In genomic region chrV:12161157-12161556, ce11 we compare ENCODE assay signal across 3 worm cellular contexts.
TF ChIP-seq lines count a peak whose summit lies in the region.

No protein-coding gene starts in this region.

TF ChIP-seq in whole organism, L1 larva, 84 proteins besides CTCF, POLR2A, EP300 and RAD21:
- TF ChIP-seq swsn-7 (tag; optimal IDR thresholded peaks at IDR 0.05; lab: Kevin White, UChicago) = no peak
- no peak for TF ChIP-seq snpc-4 (tag; optimal IDR thresholded peaks at IDR 0.05; lab: Kevin White, UChicago)
- TF ChIP-seq blmp-1 (tag; optimal IDR thresholded peaks at IDR 0.05; lab: Kevin White, UChicago) = no peak
- no peak for TF ChIP-seq fkh-4 (tag; optimal IDR thresholded peaks at IDR 0.05; lab: Kevin White, UChicago; ENCODE audit: borderline replicate concordance)
- no peak for TF ChIP-seq nhr-85 (tag; lab: Kevin White, UChicago)
- no peak for TF ChIP-seq lir-3 (tag; optimal IDR thresholded peaks at IDR 0.05; lab: Kevin White, UChicago; ENCODE audit: poor library complexity)
- TF ChIP-seq F16B12.6 (tag; optimal IDR thresholded peaks at IDR 0.05; lab: Kevin White, UChicago) = no peak
- TF ChIP-seq lin-13 (GFP tag; optimal IDR thresholded peaks at IDR 0.05; lab: Kevin White, UChicago) = no peak
- no peak for TF ChIP-seq ceh-8 (GFP tag; optimal IDR thresholded peaks at IDR 0.05; lab: Kevin White, UChicago)
- no peak for TF ChIP-seq fkh-10 (GFP tag; optimal IDR thresholded peaks at IDR 0.05; lab: Kevin White, UChicago)
- peak in 1 of 3 experiments; percentile 15 for TF ChIP-seq ceh-82 (tag; optimal IDR thresholded peaks at IDR 0.05; lab: Kevin White, UChicago)
- TF ChIP-seq unc-62 (GFP tag; optimal IDR thresholded peaks at IDR 0.05; lab: Kevin White, UChicago) = no peak
- no peak for TF ChIP-seq mab-9 (GFP tag; IDR thresholded peaks at IDR 0.05; lab: Robert Waterston, UW)
- TF ChIP-seq nhr-12 (tag; optimal IDR thresholded peaks at IDR 0.05; lab: Kevin White, UChicago) = no peak
- TF ChIP-seq fkh-8 (tag; optimal IDR thresholded peaks at IDR 0.05; lab: Kevin White, UChicago) = no peak
- peak in 1 of 2 experiments; percentile 23 for TF ChIP-seq lsy-2 (tag; optimal IDR thresholded peaks at IDR 0.05; lab: Kevin White, UChicago)
- no peak for TF ChIP-seq hlh-17 (GFP tag; optimal IDR thresholded peaks at IDR 0.05; lab: Kevin White, UChicago; ENCODE audit: borderline replicate concordance)
- no peak for TF ChIP-seq ceh-88 (GFP tag; IDR thresholded peaks at IDR 0.05; lab: Robert Waterston, UW)
- no peak for TF ChIP-seq pag-3 (tag; optimal IDR thresholded peaks at IDR 0.05; lab: Kevin White, UChicago; ENCODE audit: borderline replicate concordance, insufficient read depth)
- no peak for TF ChIP-seq unc-86 (tag; optimal IDR thresholded peaks at IDR 0.05; lab: Kevin White, UChicago)
- no peak for TF ChIP-seq dsc-1 (tag; optimal IDR thresholded peaks at IDR 0.05; lab: Kevin White, UChicago)
- peak; percentile 61 for TF ChIP-seq lin-14 (GFP tag; optimal IDR thresholded peaks at IDR 0.05; lab: Kevin White, UChicago)
- TF ChIP-seq tlp-1 (tag; optimal IDR thresholded peaks at IDR 0.05; lab: Kevin White, UChicago) = no peak
- peak in 1 of 6 experiments; percentile 77 for TF ChIP-seq elt-3 (tag; optimal IDR thresholded peaks at IDR 0.05; lab: Kevin White, UChicago)
- TF ChIP-seq nhr-84 (tag; optimal IDR thresholded peaks at IDR 0.05; lab: Kevin White, UChicago) = no peak
- no peak for TF ChIP-seq dpl-1 (GFP tag; optimal IDR thresholded peaks at IDR 0.05; lab: Kevin White, UChicago)
- TF ChIP-seq rnt-1 (tag; optimal IDR thresholded peaks at IDR 0.05; lab: Kevin White, UChicago) = no peak
- no peak for TF ChIP-seq ztf-11 (tag; optimal IDR thresholded peaks at IDR 0.05; lab: Kevin White, UChicago)

TF ChIP-seq in whole organism, L2 larva, 48 proteins besides CTCF, POLR2A, EP300 and RAD21:
- TF ChIP-seq unc-62 (GFP tag; optimal IDR thresholded peaks at IDR 0.05; lab: Kevin White, UChicago) = no peak
- TF ChIP-seq lin-11 (tag; optimal IDR thresholded peaks at IDR 0.05; lab: Kevin White, UChicago) = no peak
- TF ChIP-seq unc-55 (GFP tag; optimal IDR thresholded peaks at IDR 0.05; lab: Kevin White, UChicago) = peak; percentile 79
- peak; percentile 56 for TF ChIP-seq C34F6.9 (tag; optimal IDR thresholded peaks at IDR 0.05; lab: Kevin White, UChicago)

TF ChIP-seq in whole organism, L3 larva, 47 proteins besides CTCF, POLR2A, EP300 and RAD21:
- TF ChIP-seq nfya-1 (tag; optimal IDR thresholded peaks at IDR 0.05; lab: Kevin White, UChicago; ENCODE audit: insufficient read depth) (peak; percentile 15), ceh-82 (tag; optimal IDR thresholded peaks at IDR 0.05; lab: Kevin White, UChicago) (no peak), snpc-4 (tag; optimal IDR thresholded peaks at IDR 0.05; lab: Kevin White, UChicago) (no peak), hmg-11 (tag; optimal IDR thresholded peaks at IDR 0.05; lab: Kevin White, UChicago) (peak; percentile 34)
